Worm (Caenorhabditis elegans) whole organism, midembryonic: Measurements from ENCODE around the gene D1086.1.
"Not testable (repeated sequence)": the region's sequence is repeated elsewhere in the genome, so short reads cannot be mapped to it uniquely, and the experiment has no call there.

Experiments used
- T22C8.4 ChIP-seq: fragments of 200-800 bp; sonication (Bioruptor generic); IDR thresholded peaks from 2 replicates; pipeline ENCODE4 v1.3.6; 2022; ENCODE audit warnings: missing genetic modification characterization, missing compliant biosample characterization
- cog-1 ChIP-seq: sonication (generic microtip); optimal IDR thresholded peaks from 2 replicates; lab custom pipeline; 2016; ENCODE audit warnings: missing genetic modification characterization, missing compliant biosample characterization
- flt-1 ChIP-seq: fragments of 200-800 bp; sonication (Bioruptor generic); IDR thresholded peaks from 2 replicates; pipeline ENCODE4 v1.3.6; 2022; ENCODE audit warnings: missing genetic modification characterization, missing compliant biosample characterization
- klf-2 ChIP-seq: fragments of 200-800 bp; sonication (Bioruptor generic); conservative IDR thresholded peaks from 2 replicates; pipeline ENCODE4 v1.3.6; 2022; ENCODE audit warnings: missing genetic modification reagents, missing genetic modification characterization, missing compliant biosample characterization
- med-1 ChIP-seq: sonication (generic microtip); optimal IDR thresholded peaks from 2 replicates; lab custom pipeline; 2017; ENCODE audit warnings: missing genetic modification characterization, mild to moderate bottlenecking, missing compliant biosample characterization, antibody characterized with exemption, missing genetic modification reagents; ENCODE audit not compliant: insufficient read depth
- ref-1 ChIP-seq: fragments of 200-800 bp; sonication (Bioruptor generic); conservative IDR thresholded peaks from 2 replicates; pipeline ENCODE4 v1.3.6; 2022; ENCODE audit warnings: missing genetic modification reagents, missing genetic modification characterization, missing compliant biosample characterization
- tab-1 ChIP-seq: fragments of 200-800 bp; sonication (Bioruptor generic); IDR thresholded peaks from 2 replicates; pipeline ENCODE4 v1.3.6; 2022; ENCODE audit warnings: missing genetic modification characterization, missing compliant biosample characterization
- ztf-23 ChIP-seq: fragments of 200-800 bp; sonication (Bioruptor generic); IDR thresholded peaks from 2 replicates; pipeline ENCODE4 v1.3.6; 2022; ENCODE audit warnings: missing genetic modification reagents, missing genetic modification characterization, missing compliant biosample characterization
- ztf-29 ChIP-seq: fragments of 200-800 bp; sonication (Bioruptor generic); IDR thresholded peaks from 2 replicates; pipeline ENCODE4 v1.3.6; 2022; ENCODE audit warnings: missing genetic modification reagents, missing genetic modification characterization, missing compliant biosample characterization

D1086.1 gene

ce11 chrV:14098519-14098918, at the start of gene D1086.1, which contains the start of gene D1086.2:
D1086.1 (plus strand) TSS chrV:14098858.
D1086.2 (minus strand) TSS chrV:14098668.
- no peak for TF ChIP-seq flt-1 (GFP tag; lab: Robert Waterston, UW)
- no peak for TF ChIP-seq ztf-29 (GFP tag; lab: Robert Waterston, UW)
- no peak for TF ChIP-seq klf-2
- TF ChIP-seq cog-1 (tag; lab: Kevin White, UChicago), result no peak
- TF ChIP-seq tab-1 (GFP tag; lab: Robert Waterston, UW), result no peak

- not testable (repeated sequence) for TF ChIP-seq flt-1 (GFP tag; lab: Robert Waterston, UW); cog-1 (tag; lab: Kevin White, UChicago); tab-1 (GFP tag; lab: Robert Waterston, UW)
Observed at ce11 chrV:14049274-14049673, 49.4 kb upstream of the D1086.1 start, which contains the start of gene F58D12.1. F58D12.1 (plus strand) TSS chrV:14049574.

ce11 chrV:14055097-14055496, 43.6 kb upstream of the D1086.1 start:
- TF ChIP-seq ztf-29 (GFP tag; lab: Robert Waterston, UW), result peak; percentile 59; the same call in 1 of the 2 replicates
- TF ChIP-seq cog-1 (tag; lab: Kevin White, UChicago), result peak; percentile 74
- TF ChIP-seq ztf-23 (GFP tag; lab: Robert Waterston, UW), result peak; percentile 82
- peak; percentile 63; the same call in 1 of the 2 replicates for TF ChIP-seq klf-2
- TF ChIP-seq flt-1 (GFP tag; lab: Robert Waterston, UW), result peak; percentile 73; the same call in 1 of the 2 replicates
- peak; percentile 67 for TF ChIP-seq T22C8.4 (GFP tag; lab: Robert Waterston, UW)

ce11 chrV:14057540-14057939, 41.1 kb upstream of the D1086.1 start, which contains the start of gene F58D12.3:
F58D12.3 (plus strand) TSS chrV:14057840.
- TF ChIP-seq cog-1 (tag; lab: Kevin White, UChicago), result no peak
- TF ChIP-seq flt-1 (GFP tag; lab: Robert Waterston, UW), result no peak
- TF ChIP-seq ref-1 (GFP tag; lab: Robert Waterston, UW), result no peak
- TF ChIP-seq T22C8.4 (GFP tag; lab: Robert Waterston, UW), result no peak
- TF ChIP-seq ztf-23 (GFP tag; lab: Robert Waterston, UW), result no peak
- TF ChIP-seq tab-1 (GFP tag; lab: Robert Waterston, UW), result no peak
- no peak for TF ChIP-seq med-1 (GFP tag; lab: Kevin White, UChicago)

ce11 chrV:14063980-14064379, 34.7 kb upstream of the D1086.1 start:
- no peak for TF ChIP-seq med-1 (GFP tag; lab: Kevin White, UChicago)
- no peak for TF ChIP-seq tab-1 (GFP tag; lab: Robert Waterston, UW)
- TF ChIP-seq T22C8.4 (GFP tag; lab: Robert Waterston, UW), result no peak
- TF ChIP-seq cog-1 (tag; lab: Kevin White, UChicago), result no peak
- no peak for TF ChIP-seq ztf-29 (GFP tag; lab: Robert Waterston, UW)
- TF ChIP-seq ztf-23 (GFP tag; lab: Robert Waterston, UW), result no peak
- TF ChIP-seq klf-2, result no peak
- TF ChIP-seq flt-1 (GFP tag; lab: Robert Waterston, UW), result no peak
- TF ChIP-seq ref-1 (GFP tag; lab: Robert Waterston, UW), result no peak

ce11 chrV:14064422-14064821, 34.2 kb upstream of the D1086.1 start, which contains the start of gene D1086.21:
D1086.21 (plus strand) TSS chrV:14064722.
- no peak for TF ChIP-seq tab-1 (GFP tag; lab: Robert Waterston, UW)

ce11 chrV:14067816-14068296, 30.8 kb upstream of the D1086.1 start, which contains the start of gene D1086.17:
D1086.17 (plus strand) TSS chrV:14067866.
- TF ChIP-seq cog-1 (tag; lab: Kevin White, UChicago), result no peak
- no peak for TF ChIP-seq med-1 (GFP tag; lab: Kevin White, UChicago)
- no peak for TF ChIP-seq T22C8.4 (GFP tag; lab: Robert Waterston, UW)
- no peak for TF ChIP-seq flt-1 (GFP tag; lab: Robert Waterston, UW)
- TF ChIP-seq klf-2, result no peak
- no peak for TF ChIP-seq tab-1 (GFP tag; lab: Robert Waterston, UW)
- TF ChIP-seq ztf-23 (GFP tag; lab: Robert Waterston, UW), result no peak
- no peak for TF ChIP-seq ztf-29 (GFP tag; lab: Robert Waterston, UW)
- TF ChIP-seq ref-1 (GFP tag; lab: Robert Waterston, UW), result no peak

ce11 chrV:14069899-14070298, 28.8 kb upstream of the D1086.1 start:
- TF ChIP-seq klf-2 (no peak), ztf-29 (GFP tag; lab: Robert Waterston, UW) (no peak), med-1 (GFP tag; lab: Kevin White, UChicago) (no peak), ztf-23 (GFP tag; lab: Robert Waterston, UW) (no peak), T22C8.4 (GFP tag; lab: Robert Waterston, UW) (no peak), ref-1 (GFP tag; lab: Robert Waterston, UW) (no peak), tab-1 (GFP tag; lab: Robert Waterston, UW) (no peak)

- TF ChIP-seq med-1 (GFP tag; lab: Kevin White, UChicago), result no peak
- no peak for TF ChIP-seq klf-2
- no peak for TF ChIP-seq flt-1 (GFP tag; lab: Robert Waterston, UW)
- TF ChIP-seq ztf-23 (GFP tag; lab: Robert Waterston, UW), result no peak
- TF ChIP-seq cog-1 (tag; lab: Kevin White, UChicago), result no peak
- TF ChIP-seq ztf-29 (GFP tag; lab: Robert Waterston, UW), result no peak
- no peak for TF ChIP-seq ref-1 (GFP tag; lab: Robert Waterston, UW)
- TF ChIP-seq tab-1 (GFP tag; lab: Robert Waterston, UW), result no peak
- no peak for TF ChIP-seq T22C8.4 (GFP tag; lab: Robert Waterston, UW)
Observed at ce11 chrV:14074160-14074559, 24.5 kb upstream of the D1086.1 start, which contains the start of gene D1086.11. D1086.11 (plus strand) TSS chrV:14074460.

ce11 chrV:14079501-14079900, 19.2 kb upstream of the D1086.1 start, which contains the start of gene D1086.6:
D1086.6 (plus strand) TSS chrV:14079801.
- no peak for TF ChIP-seq ztf-29 (GFP tag; lab: Robert Waterston, UW)
- TF ChIP-seq cog-1 (tag; lab: Kevin White, UChicago), result no peak
- no peak for TF ChIP-seq klf-2
- TF ChIP-seq ztf-23 (GFP tag; lab: Robert Waterston, UW), result no peak
- TF ChIP-seq flt-1 (GFP tag; lab: Robert Waterston, UW), result no peak
- no peak for TF ChIP-seq ref-1 (GFP tag; lab: Robert Waterston, UW)
- TF ChIP-seq tab-1 (GFP tag; lab: Robert Waterston, UW), result no peak
- TF ChIP-seq med-1 (GFP tag; lab: Kevin White, UChicago), result no peak
